Worm (Caenorhabditis elegans): ENCODE measurements around the gene K08E5.5.

K08E5.5 gene

ce11 chrIII:10160385-10160784 is at the start of gene K08E5.5, which contains the start of gene mua-3:
K08E5.5 (minus strand) TSS chrIII:10160485.
mua-3 (plus strand) TSS chrIII:10160697.
- TF ChIP-seq flt-1 (GFP tag; IDR thresholded peaks at IDR 0.05) (no peak), klf-2 (GFP tag; conservative IDR thresholded peaks at IDR 0.05) (no peak), tab-1 (GFP tag; IDR thresholded peaks at IDR 0.05) (no peak), ref-1 (GFP tag; conservative IDR thresholded peaks at IDR 0.05) (no peak), ztf-29 (GFP tag; IDR thresholded peaks at IDR 0.05) (no peak), med-1 (GFP tag; optimal IDR thresholded peaks at IDR 0.05; ENCODE audit: insufficient read depth) (no peak)

- TF ChIP-seq cog-1 (tag; optimal IDR thresholded peaks at IDR 0.05) (no peak), ref-1 (GFP tag; conservative IDR thresholded peaks at IDR 0.05) (no peak), T22C8.4 (GFP tag; IDR thresholded peaks at IDR 0.05) (no peak), flt-1 (GFP tag; IDR thresholded peaks at IDR 0.05) (0 out of 2 replicates have a peak, but pooled peaks have one; percentile 28), klf-2 (GFP tag; conservative IDR thresholded peaks at IDR 0.05) (no peak)
Measured at ce11 chrIII:10209703-10210102, 49.4 kb upstream of the K08E5.5 start, which contains the start of gene T20G5.9. T20G5.9 (plus strand) TSS chrIII:10209840.

ce11 chrIII:10206352-10206751 is 46.1 kb upstream of the K08E5.5 start:
- TF ChIP-seq flt-1 (GFP tag; IDR thresholded peaks at IDR 0.05) (no peak), klf-2 (GFP tag; conservative IDR thresholded peaks at IDR 0.05) (no peak), ref-1 (GFP tag; conservative IDR thresholded peaks at IDR 0.05) (no peak), ztf-29 (GFP tag; IDR thresholded peaks at IDR 0.05) (no peak), ztf-23 (GFP tag; IDR thresholded peaks at IDR 0.05) (no peak)

ce11 chrIII:10202894-10203871 is 42.9 kb upstream of the K08E5.5 start, which contains the start of gene chc-1:
chc-1 (plus strand) TSS chrIII:10203821.
- no peak for TF ChIP-seq ref-1 (GFP tag; conservative IDR thresholded peaks at IDR 0.05)
- no peak for TF ChIP-seq med-1 (GFP tag; optimal IDR thresholded peaks at IDR 0.05; ENCODE audit: insufficient read depth)
- TF ChIP-seq T22C8.4 (GFP tag; IDR thresholded peaks at IDR 0.05) = no peak
- no peak for TF ChIP-seq flt-1 (GFP tag; IDR thresholded peaks at IDR 0.05)
- TF ChIP-seq klf-2 (GFP tag; conservative IDR thresholded peaks at IDR 0.05) = no peak
- TF ChIP-seq ztf-29 (GFP tag; IDR thresholded peaks at IDR 0.05) = no peak
- no peak for TF ChIP-seq cog-1 (tag; optimal IDR thresholded peaks at IDR 0.05)
- no peak for TF ChIP-seq ztf-23 (GFP tag; IDR thresholded peaks at IDR 0.05)
- TF ChIP-seq tab-1 (GFP tag; IDR thresholded peaks at IDR 0.05) = no peak

ce11 chrIII:10202391-10202790 is 42.1 kb upstream of the K08E5.5 start:
- TF ChIP-seq ref-1 (GFP tag; conservative IDR thresholded peaks at IDR 0.05) = no peak
- no peak for TF ChIP-seq cog-1 (tag; optimal IDR thresholded peaks at IDR 0.05)
- no peak for TF ChIP-seq med-1 (GFP tag; optimal IDR thresholded peaks at IDR 0.05; ENCODE audit: insufficient read depth)
- TF ChIP-seq flt-1 (GFP tag; IDR thresholded peaks at IDR 0.05) = no peak

ce11 chrIII:10201235-10201634 is 41.0 kb upstream of the K08E5.5 start, which contains the start of the genes T20G5.13 and T20G5.12:
T20G5.13 (minus strand) TSS chrIII:10201335.
T20G5.12 (plus strand) TSS chrIII:10201604.
- no peak for TF ChIP-seq cog-1 (tag; optimal IDR thresholded peaks at IDR 0.05)
- TF ChIP-seq T22C8.4 (GFP tag; IDR thresholded peaks at IDR 0.05) = no peak
- TF ChIP-seq med-1 (GFP tag; optimal IDR thresholded peaks at IDR 0.05; ENCODE audit: insufficient read depth) = no peak
- no peak for TF ChIP-seq ztf-29 (GFP tag; IDR thresholded peaks at IDR 0.05)
- no peak for TF ChIP-seq tab-1 (GFP tag; IDR thresholded peaks at IDR 0.05)
- no peak for TF ChIP-seq klf-2 (GFP tag; conservative IDR thresholded peaks at IDR 0.05)
- no peak for TF ChIP-seq flt-1 (GFP tag; IDR thresholded peaks at IDR 0.05)
- TF ChIP-seq ref-1 (GFP tag; conservative IDR thresholded peaks at IDR 0.05) = no peak
- TF ChIP-seq ztf-23 (GFP tag; IDR thresholded peaks at IDR 0.05) = no peak

- TF ChIP-seq cog-1 (tag; optimal IDR thresholded peaks at IDR 0.05) = no peak
Measured at ce11 chrIII:10199052-10199451, 38.8 kb upstream of the K08E5.5 start, which contains the start of gene T20G5.8. T20G5.8 (plus strand) TSS chrIII:10199352.

- no peak for TF ChIP-seq med-1 (GFP tag; optimal IDR thresholded peaks at IDR 0.05; ENCODE audit: insufficient read depth)
- TF ChIP-seq klf-2 (GFP tag; conservative IDR thresholded peaks at IDR 0.05) = no peak
- TF ChIP-seq flt-1 (GFP tag; IDR thresholded peaks at IDR 0.05) = no peak
- no peak for TF ChIP-seq ref-1 (GFP tag; conservative IDR thresholded peaks at IDR 0.05)
- no peak for TF ChIP-seq tab-1 (GFP tag; IDR thresholded peaks at IDR 0.05)
- TF ChIP-seq T22C8.4 (GFP tag; IDR thresholded peaks at IDR 0.05) = no peak
- no peak for TF ChIP-seq ztf-23 (GFP tag; IDR thresholded peaks at IDR 0.05)
- no peak for TF ChIP-seq cog-1 (tag; optimal IDR thresholded peaks at IDR 0.05)
- no peak for TF ChIP-seq ztf-29 (GFP tag; IDR thresholded peaks at IDR 0.05)
Measured at ce11 chrIII:10197416-10197815, 37.1 kb upstream of the K08E5.5 start, which contains the start of gene dod-6. dod-6 (plus strand) TSS chrIII:10197716.

ce11 chrIII:10196796-10197195 is 36.5 kb upstream of the K08E5.5 start:
- TF ChIP-seq T22C8.4 (GFP tag; IDR thresholded peaks at IDR 0.05) (no peak), klf-2 (GFP tag; conservative IDR thresholded peaks at IDR 0.05) (no peak), flt-1 (GFP tag; IDR thresholded peaks at IDR 0.05) (no peak), ztf-23 (GFP tag; IDR thresholded peaks at IDR 0.05) (no peak), ref-1 (GFP tag; conservative IDR thresholded peaks at IDR 0.05) (no peak), tab-1 (GFP tag; IDR thresholded peaks at IDR 0.05) (no peak), med-1 (GFP tag; optimal IDR thresholded peaks at IDR 0.05; ENCODE audit: insufficient read depth) (no peak), ztf-29 (GFP tag; IDR thresholded peaks at IDR 0.05) (no peak), cog-1 (tag; optimal IDR thresholded peaks at IDR 0.05) (no peak)

ce11 chrIII:10195911-10196310 is 35.6 kb upstream of the K08E5.5 start:
- TF ChIP-seq klf-2 (GFP tag; conservative IDR thresholded peaks at IDR 0.05) (no peak), ref-1 (GFP tag; conservative IDR thresholded peaks at IDR 0.05) (no peak), med-1 (GFP tag; optimal IDR thresholded peaks at IDR 0.05; ENCODE audit: insufficient read depth) (no peak), ztf-23 (GFP tag; IDR thresholded peaks at IDR 0.05) (no peak), ztf-29 (GFP tag; IDR thresholded peaks at IDR 0.05) (no peak), tab-1 (GFP tag; IDR thresholded peaks at IDR 0.05) (no peak), flt-1 (GFP tag; IDR thresholded peaks at IDR 0.05) (no peak), T22C8.4 (GFP tag; IDR thresholded peaks at IDR 0.05) (no peak), cog-1 (tag; optimal IDR thresholded peaks at IDR 0.05) (no peak)

Measured in whole organism, midembryonic.